Worm (Caenorhabditis elegans): ENCODE measurements around the gene T12C9.7.

- TF ChIP-seq mxl-2 (GFP tag; conservative IDR thresholded peaks at IDR 0.05) = no peak
- no peak for TF ChIP-seq R02D3.7 (tag; optimal IDR thresholded peaks at IDR 0.05)
- TF ChIP-seq nhr-111 (GFP tag; optimal IDR thresholded peaks at IDR 0.05) = no peak
- TF ChIP-seq zag-1 (tag; optimal IDR thresholded peaks at IDR 0.05) = no peak
- TF ChIP-seq nhr-77 (tag; optimal IDR thresholded peaks at IDR 0.05) = no peak
- no peak for TF ChIP-seq ama-1 (optimal IDR thresholded peaks at IDR 0.05)
- TF ChIP-seq lin-15B (tag; optimal IDR thresholded peaks at IDR 0.05) = no peak
Observed at ce11 chrII:4438601-4439000, 22.1 kb downstream of the T12C9.7 start, which contains the start of gene nhr-16.
